Fruit fly (Drosophila melanogaster): Measurements from ENCODE around the gene Atet.

Atet gene

DNA sequence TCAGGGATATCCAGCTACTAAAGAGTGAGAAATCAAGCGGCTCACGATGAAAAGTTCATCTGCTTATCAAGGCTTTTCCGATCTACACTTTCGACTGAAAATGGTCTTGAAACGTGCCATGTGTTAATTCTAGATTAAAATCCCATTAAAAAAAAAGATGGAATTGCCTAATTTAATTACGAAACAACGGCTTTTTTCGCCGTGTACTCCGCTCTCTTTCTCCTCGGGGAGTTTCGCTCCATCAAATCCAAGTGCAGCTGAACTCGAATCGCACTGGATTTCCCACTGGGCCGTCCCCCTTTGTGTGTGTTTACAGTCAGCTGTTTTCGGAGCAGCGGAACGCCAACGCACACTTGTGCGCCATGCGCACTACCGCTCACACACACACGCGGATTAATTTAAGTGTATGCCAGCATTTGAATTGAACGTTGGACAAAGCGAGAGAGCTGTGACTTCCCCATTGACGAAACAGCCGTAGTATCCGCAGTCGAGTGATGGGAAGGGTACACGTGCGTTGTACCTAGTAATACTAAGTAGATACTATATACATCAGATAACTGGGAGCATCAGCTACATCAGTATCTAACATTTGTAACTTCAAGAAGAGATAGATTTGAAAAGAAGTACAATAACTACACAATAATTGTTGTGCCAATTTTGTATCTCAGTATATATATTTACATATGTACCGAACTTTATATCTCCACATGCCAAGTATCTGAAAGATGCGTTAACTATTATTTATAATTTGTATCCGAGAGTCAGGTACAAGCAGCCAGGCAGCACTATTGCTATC lies 553 bp upstream of the Atet start:
- TF ChIP-seq Dll (optimal IDR thresholded peaks at IDR 0.05) (no peak), psq (optimal IDR thresholded peaks at IDR 0.05) (no peak), CG8478 (optimal IDR thresholded peaks at IDR 0.05) (peak; percentile 45), EcR (GFP tag; optimal IDR thresholded peaks at IDR 0.05) (peak in 1 of 2 experiments; percentile 40), pan (optimal IDR thresholded peaks at IDR 0.05) (peak; percentile 91)

DNA sequence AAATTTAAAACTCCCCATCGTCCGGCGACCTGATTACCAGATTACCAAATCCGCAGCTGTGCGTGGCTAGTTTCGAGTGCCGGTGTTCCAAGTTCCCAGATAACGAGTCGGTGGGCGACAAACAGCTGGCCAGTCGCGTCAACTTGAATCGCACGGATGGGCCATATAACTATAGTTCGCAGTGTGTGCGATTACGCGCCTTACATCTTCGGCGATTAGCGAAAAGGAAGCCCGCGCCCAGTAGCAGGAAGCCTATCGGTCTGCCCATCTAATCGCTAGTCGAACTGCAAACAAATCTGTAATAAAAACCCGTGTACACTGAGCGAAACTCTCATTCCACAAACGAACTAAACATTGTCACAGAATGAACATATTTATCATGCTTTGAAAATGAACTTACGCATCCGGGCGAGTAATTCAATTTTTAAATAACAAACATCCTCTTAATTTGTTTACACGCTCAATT lies 1.3 kb downstream of the Atet start:
- no peak for TF ChIP-seq pan (optimal IDR thresholded peaks at IDR 0.05)
- TF ChIP-seq Dll (optimal IDR thresholded peaks at IDR 0.05) = no peak
- TF ChIP-seq CG8478 (optimal IDR thresholded peaks at IDR 0.05) = no peak
- TF ChIP-seq usp (GFP tag; optimal IDR thresholded peaks at IDR 0.05) = no peak
- TF ChIP-seq EcR (GFP tag; optimal IDR thresholded peaks at IDR 0.05) = no peak
- no peak for TF ChIP-seq psq (optimal IDR thresholded peaks at IDR 0.05)

DNA sequence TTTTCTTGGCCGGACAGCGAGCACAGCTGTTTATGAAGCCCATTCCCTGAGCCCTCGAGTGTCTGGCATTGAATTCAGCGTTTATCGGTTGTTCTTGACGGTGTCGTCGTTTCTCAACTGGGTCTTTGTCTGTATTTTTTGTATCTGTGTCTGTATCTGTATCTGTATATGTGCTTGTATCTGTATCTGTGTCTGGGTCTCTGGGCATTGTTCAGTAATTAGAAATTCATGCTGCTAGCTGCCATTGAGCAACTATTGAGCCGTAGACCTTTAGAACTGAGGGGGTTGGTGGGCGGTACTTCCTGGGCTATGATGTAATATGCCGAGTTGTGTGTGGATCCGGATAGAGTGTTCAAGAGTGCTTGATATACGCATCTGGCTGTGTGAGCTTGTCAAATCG lies 2.3 kb downstream of the Atet start:
- TF ChIP-seq psq (optimal IDR thresholded peaks at IDR 0.05) (no peak), pan (optimal IDR thresholded peaks at IDR 0.05) (no peak), EcR (GFP tag; optimal IDR thresholded peaks at IDR 0.05) (no peak), CG8478 (optimal IDR thresholded peaks at IDR 0.05) (no peak), usp (GFP tag; optimal IDR thresholded peaks at IDR 0.05) (no peak), Dll (optimal IDR thresholded peaks at IDR 0.05) (no peak)

- no peak for TF ChIP-seq CG8478 (optimal IDR thresholded peaks at IDR 0.05)
- TF ChIP-seq pan (optimal IDR thresholded peaks at IDR 0.05) = peak; percentile 12
Observed at dm6 chr2L:4339780-4340694, 6.3 kb downstream of the Atet start.

- TF ChIP-seq usp (GFP tag; optimal IDR thresholded peaks at IDR 0.05) = no peak
- no peak for TF ChIP-seq pan (optimal IDR thresholded peaks at IDR 0.05)
- TF ChIP-seq EcR (GFP tag; optimal IDR thresholded peaks at IDR 0.05) = no peak
- TF ChIP-seq Dll (optimal IDR thresholded peaks at IDR 0.05) = no peak
- no peak for TF ChIP-seq psq (optimal IDR thresholded peaks at IDR 0.05)
- TF ChIP-seq CG8478 (optimal IDR thresholded peaks at IDR 0.05) = no peak
Observed at dm6 chr2L:4345569-4346131, 11.9 kb downstream of the Atet start.

DNA sequence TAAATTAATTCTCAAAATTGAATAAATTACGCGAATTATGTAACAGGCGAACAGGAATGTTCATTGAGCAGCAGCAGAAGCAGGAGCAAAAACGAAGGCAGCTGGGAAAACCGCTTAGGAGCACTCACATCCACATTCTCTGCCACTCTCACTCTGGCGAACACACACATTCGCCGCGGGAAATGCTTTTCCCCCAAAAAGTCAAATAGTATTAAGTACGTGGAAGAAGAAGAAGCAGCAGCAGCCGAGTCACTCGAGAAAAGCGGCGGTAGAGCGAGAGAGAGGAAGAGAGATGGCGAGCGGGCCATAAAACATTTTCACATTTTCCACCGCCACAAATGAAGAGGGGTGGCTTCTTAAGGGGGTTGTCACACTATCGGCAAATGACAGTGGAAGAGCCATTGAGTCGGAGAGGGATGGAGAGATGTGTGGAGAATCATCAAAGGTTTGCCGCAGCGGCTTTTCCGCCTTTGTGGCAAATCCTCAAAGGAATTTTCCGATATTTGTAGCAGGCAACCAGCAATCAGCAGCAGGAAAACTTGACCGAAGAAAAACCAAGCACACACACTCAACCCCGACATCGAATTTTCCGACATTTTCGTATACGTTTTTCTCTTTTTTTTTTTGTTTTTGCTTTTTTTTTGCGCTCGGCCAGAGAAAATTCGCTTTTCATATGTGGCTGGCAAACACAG lies 13.1 kb downstream of the Atet start:
- TF ChIP-seq Dll (optimal IDR thresholded peaks at IDR 0.05) (no peak), EcR (GFP tag; optimal IDR thresholded peaks at IDR 0.05) (no peak), usp (GFP tag; optimal IDR thresholded peaks at IDR 0.05) (no peak), pan (optimal IDR thresholded peaks at IDR 0.05) (no peak), CG8478 (optimal IDR thresholded peaks at IDR 0.05) (no peak), psq (optimal IDR thresholded peaks at IDR 0.05) (no peak)

DNA sequence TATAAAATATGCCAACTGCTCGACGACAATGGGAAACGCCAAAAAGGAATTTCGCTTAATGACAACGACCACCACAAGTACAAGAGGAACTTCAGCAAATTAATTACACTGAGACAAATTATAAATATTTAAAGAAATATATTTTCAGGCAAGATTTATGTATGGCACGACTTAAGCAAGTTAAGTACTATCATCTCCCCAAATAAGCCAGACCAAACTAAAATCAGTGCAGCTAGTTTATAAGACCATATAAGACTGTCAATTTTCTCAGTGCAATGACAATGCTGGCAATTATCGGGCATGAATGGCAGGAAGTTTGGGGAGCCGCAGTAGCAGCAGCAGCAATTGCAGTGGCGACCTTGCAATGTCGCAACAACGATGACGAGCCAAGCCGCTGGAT lies 14.8 kb downstream of the Atet start:
- no peak for TF ChIP-seq psq (optimal IDR thresholded peaks at IDR 0.05)
- TF ChIP-seq usp (GFP tag; optimal IDR thresholded peaks at IDR 0.05) = no peak
- TF ChIP-seq pan (optimal IDR thresholded peaks at IDR 0.05) = no peak
- TF ChIP-seq EcR (GFP tag; optimal IDR thresholded peaks at IDR 0.05) = no peak
- TF ChIP-seq CG8478 (optimal IDR thresholded peaks at IDR 0.05) = no peak

DNA sequence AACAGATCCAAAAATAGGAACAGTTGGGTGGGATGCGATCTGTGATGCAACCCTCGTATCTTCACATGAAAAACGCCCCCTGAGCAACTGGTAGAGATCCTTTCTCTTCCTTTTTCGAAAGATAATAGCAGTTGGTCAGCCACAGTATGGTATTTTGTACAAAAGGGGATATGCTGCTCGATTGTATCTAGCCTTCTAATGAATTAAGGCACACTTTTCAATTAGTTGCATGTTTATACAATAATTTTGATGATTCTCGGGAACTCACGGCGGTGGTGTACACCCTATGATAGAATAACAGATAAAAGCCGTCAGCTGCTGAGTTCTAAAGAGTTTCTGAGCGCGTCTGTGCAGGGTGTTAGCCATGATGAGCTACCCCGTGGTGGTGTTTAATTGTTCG lies 16.0 kb downstream of the Atet start:
- no peak for TF ChIP-seq EcR (GFP tag; optimal IDR thresholded peaks at IDR 0.05)
- TF ChIP-seq psq (optimal IDR thresholded peaks at IDR 0.05) = no peak
- TF ChIP-seq Dll (optimal IDR thresholded peaks at IDR 0.05) = no peak

- TF ChIP-seq usp (GFP tag; optimal IDR thresholded peaks at IDR 0.05) (no peak), pan (optimal IDR thresholded peaks at IDR 0.05) (no peak), psq (optimal IDR thresholded peaks at IDR 0.05) (no peak), EcR (GFP tag; optimal IDR thresholded peaks at IDR 0.05) (no peak), Dll (optimal IDR thresholded peaks at IDR 0.05) (no peak), CG8478 (optimal IDR thresholded peaks at IDR 0.05) (no peak)
Observed at dm6 chr2L:4350683-4351324, 17.1 kb downstream of the Atet start.

dm6 chr2L:4352675-4353074 lies 19.0 kb downstream of the Atet start, which contains the start of gene CG15429:
Gene CG15429, plus strand, starts transcription at chr2L:4352975.
- no peak for TF ChIP-seq EcR (GFP tag; optimal IDR thresholded peaks at IDR 0.05)
- no peak for TF ChIP-seq CG8478 (optimal IDR thresholded peaks at IDR 0.05)
- TF ChIP-seq Dll (optimal IDR thresholded peaks at IDR 0.05) = no peak
- no peak for TF ChIP-seq psq (optimal IDR thresholded peaks at IDR 0.05)
- no peak for TF ChIP-seq pan (optimal IDR thresholded peaks at IDR 0.05)
- TF ChIP-seq usp (GFP tag; optimal IDR thresholded peaks at IDR 0.05) = no peak

DNA sequence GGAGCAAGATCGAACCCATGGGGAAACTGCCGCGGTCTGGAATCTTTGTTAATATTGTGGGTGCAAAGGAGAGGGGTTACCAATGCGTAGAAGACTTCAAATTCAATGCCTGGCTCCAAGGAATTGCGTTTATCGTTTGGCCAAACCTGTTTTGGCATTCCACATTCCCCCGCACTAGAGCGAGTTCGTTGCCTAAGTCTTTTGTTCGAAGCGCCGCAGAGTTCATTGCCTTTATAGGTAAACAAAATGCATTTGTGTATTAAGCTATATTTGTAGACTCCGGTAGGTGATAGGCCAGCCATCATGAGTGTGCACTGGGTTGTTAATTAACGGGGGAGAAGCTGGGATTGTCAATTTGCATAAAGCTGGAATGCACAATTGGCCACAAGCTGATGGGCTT lies 21.4 kb downstream of the Atet start:
- no peak for TF ChIP-seq CG8478 (optimal IDR thresholded peaks at IDR 0.05)
- peak in 1 of 2 experiments; percentile 90 for TF ChIP-seq EcR (GFP tag; optimal IDR thresholded peaks at IDR 0.05)
